Fruit fly (Drosophila melanogaster) whole organism, embryonic: ENCODE results near the gene Smvt.

Experiments used
- Ada2b ChIP-seq: fragments of 200-800 bp; sonication (Bioruptor generic); IDR thresholded peaks from 2 replicates; pipeline ENCODE4 v1.3.6; 2022; ENCODE audit warnings: missing biosample characterization, missing genetic modification characterization
- Antp ChIP-seq: fragments of 200-800 bp; sonication (Bioruptor generic); optimal IDR thresholded peaks from 3 replicates; lab custom pipeline; 2016; ENCODE audit warnings: missing biosample characterization, missing genetic modification characterization
- Asciz ChIP-seq: fragments of 200-800 bp; sonication (Bioruptor generic); optimal IDR thresholded peaks from 2 replicates; lab custom pipeline; 2017; ENCODE audit warnings: missing biosample characterization, mild to moderate bottlenecking, missing genetic modification characterization, missing genetic modification reagents
- Blimp-1 ChIP-seq: fragments of 200-800 bp; sonication (Bioruptor generic); optimal IDR thresholded peaks from 3 replicates; lab custom pipeline; 2018; ENCODE audit warnings: missing biosample characterization, missing genetic modification characterization, mild to moderate bottlenecking, moderate library complexity, missing genetic modification reagents
- BtbVII ChIP-seq: fragments of 200-800 bp; sonication (Bioruptor generic); optimal IDR thresholded peaks from 3 replicates; lab custom pipeline; 2017; ENCODE audit warnings: missing biosample characterization, mild to moderate bottlenecking, missing genetic modification characterization
- CG11456 ChIP-seq: fragments of 200-800 bp; sonication (Bioruptor generic); IDR thresholded peaks from 3 replicates; pipeline ENCODE4 v1.3.6; 2022; ENCODE audit warnings: missing biosample characterization, missing genetic modification characterization
- CG11504 ChIP-seq: fragments of 200-800 bp; sonication (Bioruptor generic); optimal IDR thresholded peaks from 3 replicates; lab custom pipeline; 2019; ENCODE audit warnings: missing biosample characterization, mild to moderate bottlenecking, missing genetic modification characterization, moderate library complexity
- CG12071 ChIP-seq: fragments of 200-800 bp; sonication (Bioruptor generic); optimal IDR thresholded peaks from 3 replicates; lab custom pipeline; 2018; ENCODE audit warnings: missing biosample characterization, mild to moderate bottlenecking, missing genetic modification characterization
- CG12219 ChIP-seq: fragments of 200-800 bp; sonication (Bioruptor generic); optimal IDR thresholded peaks from 3 replicates; lab custom pipeline; 2018; ENCODE audit warnings: missing biosample characterization, mild to moderate bottlenecking, missing genetic modification characterization
- CG12769 ChIP-seq: fragments of 200-800 bp; sonication (Bioruptor generic); optimal IDR thresholded peaks from 2 replicates; lab custom pipeline; 2019; ENCODE audit warnings: missing biosample characterization, mild to moderate bottlenecking, missing genetic modification characterization, moderate library complexity
- CG13123 ChIP-seq: fragments of 200-800 bp; sonication (Bioruptor generic); optimal IDR thresholded peaks from 2 replicates; lab custom pipeline; 2016; ENCODE audit warnings: missing biosample characterization, missing genetic modification characterization
- CG1529 ChIP-seq: fragments of 200-800 bp; sonication (Bioruptor generic); optimal IDR thresholded peaks from 3 replicates; lab custom pipeline; 2018; ENCODE audit warnings: missing biosample characterization, missing genetic modification characterization
- CG16779 ChIP-seq: fragments of 200-800 bp; sonication (Bioruptor generic); IDR thresholded peaks from 2 replicates; pipeline ENCODE4 v1.3.6; 2022; ENCODE audit warnings: missing biosample characterization, missing genetic modification characterization
- CG16815 ChIP-seq: fragments of 200-800 bp; sonication (Bioruptor generic); optimal IDR thresholded peaks from 3 replicates; lab custom pipeline; 2017; ENCODE audit warnings: missing biosample characterization, mild to moderate bottlenecking, missing genetic modification characterization
- CG16863 ChIP-seq: fragments of 200-800 bp; sonication (Bioruptor generic); optimal IDR thresholded peaks from 3 replicates; lab custom pipeline; 2016; ENCODE audit warnings: missing biosample characterization, missing genetic modification characterization
- CG18599 ChIP-seq: fragments of 200-800 bp; sonication (Bioruptor generic); optimal IDR thresholded peaks from 3 replicates; lab custom pipeline; 2017; ENCODE audit warnings: missing biosample characterization, missing genetic modification characterization, mild to moderate bottlenecking, moderate library complexity, missing genetic modification reagents
- CG2129 ChIP-seq: fragments of 200-800 bp; sonication (Bioruptor generic); IDR thresholded peaks from 2 replicates; pipeline ENCODE4 v1.3.6; 2022; ENCODE audit warnings: missing biosample characterization, missing genetic modification characterization; ENCODE audit not compliant: partially characterized antibody
- CG32772 ChIP-seq: fragments of 200-800 bp; sonication (Bioruptor generic); IDR thresholded peaks from 2 replicates; pipeline ENCODE4 v1.3.6; 2022; ENCODE audit warnings: missing biosample characterization, missing genetic modification characterization
- CG3838 ChIP-seq: fragments of 200-800 bp; sonication (Bioruptor generic); optimal IDR thresholded peaks from 3 replicates; lab custom pipeline; 2016; ENCODE audit warnings: missing biosample characterization, missing genetic modification characterization
- CG6854 ChIP-seq: fragments of 200-800 bp; sonication (Bioruptor generic); optimal IDR thresholded peaks from 3 replicates; lab custom pipeline; 2017; ENCODE audit warnings: missing biosample characterization, mild to moderate bottlenecking, missing genetic modification characterization
- CG7839 ChIP-seq: fragments of 200-800 bp; sonication (Bioruptor generic); optimal IDR thresholded peaks from 3 replicates; lab custom pipeline; 2018; ENCODE audit warnings: missing biosample characterization, mild to moderate bottlenecking, missing genetic modification characterization, moderate library complexity
- CG9437 ChIP-seq: fragments of 200-800 bp; sonication (Bioruptor generic); optimal IDR thresholded peaks from 2 replicates; lab custom pipeline; 2018; ENCODE audit warnings: missing biosample characterization, mild to moderate bottlenecking, missing genetic modification characterization
- Doc3 ChIP-seq: fragments of 200-800 bp; sonication (Bioruptor generic); IDR thresholded peaks from 3 replicates; pipeline ENCODE4 v1.3.6; 2022; ENCODE audit warnings: missing biosample characterization, missing genetic modification characterization; ENCODE audit not compliant: partially characterized antibody
- ERR ChIP-seq: fragments of 200-800 bp; sonication (Bioruptor generic); optimal IDR thresholded peaks from 2 replicates; lab custom pipeline; 2016; ENCODE audit warnings: missing biosample characterization, missing genetic modification characterization
- Fer1 ChIP-seq: fragments of 200-800 bp; sonication (Bioruptor generic); optimal IDR thresholded peaks from 2 replicates; lab custom pipeline; 2017; ENCODE audit warnings: missing biosample characterization, mild to moderate bottlenecking, missing genetic modification characterization
- H15 ChIP-seq: fragments of 200-800 bp; sonication (Bioruptor generic); IDR thresholded peaks from 3 replicates; pipeline ENCODE4 v1.3.6; 2022; ENCODE audit warnings: missing biosample characterization, missing genetic modification characterization
- Hey ChIP-seq: fragments of 200-800 bp; sonication (Bioruptor generic); optimal IDR thresholded peaks from 3 replicates; lab custom pipeline; 2018; ENCODE audit warnings: missing biosample characterization, mild to moderate bottlenecking, missing genetic modification characterization
- Hr78 ChIP-seq, 2 experiments: fragments of 200-800 bp in 1 of 2; fragments of >200 bp in 1 of 2; sonication (Bioruptor generic) in 1 of 2; optimal IDR thresholded peaks; 2 replicates each; lab custom pipeline; 2017 to 2019; ENCODE audit warnings: missing biosample characterization in 2 of 2, missing genetic modification characterization in 2 of 2, mild to moderate bottlenecking in 1 of 2, moderate library complexity in 1 of 2
- Lpt ChIP-seq: fragments of >200 bp; optimal IDR thresholded peaks from 2 replicates; lab custom pipeline; 2018; ENCODE audit warnings: missing biosample characterization, missing genetic modification characterization
- Nf-YA ChIP-seq: fragments of 200-800 bp; sonication (Bioruptor generic); IDR thresholded peaks from 2 replicates; pipeline ENCODE4 v1.3.6; 2022; ENCODE audit warnings: missing biosample characterization, missing genetic modification characterization
- ato ChIP-seq: fragments of 200-800 bp; sonication (Bioruptor generic); IDR thresholded peaks from 2 replicates; pipeline ENCODE4 v1.3.6; 2022; ENCODE audit warnings: missing biosample characterization, missing genetic modification characterization; ENCODE audit not compliant: partially characterized antibody
- cato ChIP-seq: fragments of 200-800 bp; sonication (Bioruptor generic); optimal IDR thresholded peaks from 2 replicates; lab custom pipeline; 2016; ENCODE audit warnings: missing biosample characterization, missing genetic modification characterization, borderline replicate concordance
- crol ChIP-seq: fragments of 200-800 bp; sonication (Bioruptor generic); IDR thresholded peaks from 2 replicates; pipeline ENCODE4 v1.3.6; 2022; ENCODE audit warnings: missing biosample characterization, missing genetic modification characterization
- crp ChIP-seq, 2 experiments: fragments of 200-800 bp; sonication (Bioruptor generic); optimal IDR thresholded peaks; 2 replicates in 1 of 2; 3 replicates in 1 of 2; lab custom pipeline; 2017; ENCODE audit warnings: missing biosample characterization in 2 of 2, missing genetic modification characterization in 2 of 2, mild to moderate bottlenecking in 1 of 2, moderate library complexity in 1 of 2
- da ChIP-seq: fragments of 200-800 bp; sonication (Bioruptor generic); optimal IDR thresholded peaks from 2 replicates; lab custom pipeline; 2016; ENCODE audit warnings: missing biosample characterization, missing genetic modification characterization
- ems ChIP-seq: fragments of 200-800 bp; sonication (Bioruptor generic); optimal IDR thresholded peaks from 3 replicates; lab custom pipeline; 2016; ENCODE audit warnings: missing biosample characterization, missing genetic modification characterization
- esg ChIP-seq: fragments of 200-800 bp; sonication (Bioruptor generic); conservative IDR thresholded peaks from 2 replicates; pipeline ENCODE4 v1.3.6; 2022; ENCODE audit warnings: missing biosample characterization, missing genetic modification characterization
- jumu ChIP-seq: fragments of 200-800 bp; sonication (Bioruptor generic); optimal IDR thresholded peaks from 3 replicates; lab custom pipeline; 2016; ENCODE audit warnings: missing biosample characterization, missing genetic modification characterization
- lab ChIP-seq: fragments of 200-800 bp; sonication (Bioruptor generic); optimal IDR thresholded peaks from 3 replicates; lab custom pipeline; 2017; ENCODE audit warnings: missing biosample characterization, missing genetic modification characterization, mild to moderate bottlenecking, moderate library complexity, missing genetic modification reagents
- lov ChIP-seq, 2 experiments: fragments of 200-800 bp in 1 of 2; fragments of >200 bp in 1 of 2; sonication (Bioruptor generic) in 1 of 2; IDR thresholded peaks in 1 of 2; optimal IDR thresholded peaks in 1 of 2; 2 replicates in 1 of 2; 3 replicates in 1 of 2; pipeline versions ENCODE4 v1.3.6 to Lab custom; 2017 to 2022; ENCODE audit warnings: missing biosample characterization in 1 of 2, missing genetic modification characterization in 1 of 2
- luna ChIP-seq: fragments of 200-800 bp; sonication (Bioruptor generic); optimal IDR thresholded peaks from 2 replicates; lab custom pipeline; 2016; ENCODE audit warnings: missing biosample characterization, missing genetic modification characterization
- pnt ChIP-seq: fragments of 200-800 bp; sonication (Bioruptor generic); optimal IDR thresholded peaks from 3 replicates; lab custom pipeline; 2016; ENCODE audit warnings: missing biosample characterization, missing genetic modification characterization
- salm ChIP-seq: fragments of 200-800 bp; sonication (Bioruptor generic); optimal IDR thresholded peaks from 2 replicates; lab custom pipeline; 2018; ENCODE audit warnings: missing biosample characterization, mild to moderate bottlenecking, missing genetic modification characterization
- scrt ChIP-seq: fragments of 200-800 bp; sonication (Bioruptor generic); optimal IDR thresholded peaks from 2 replicates; lab custom pipeline; 2018; ENCODE audit warnings: missing biosample characterization, mild to moderate bottlenecking, missing genetic modification characterization, moderate library complexity
- trem ChIP-seq: fragments of 200-800 bp; optimal IDR thresholded peaks from 3 replicates; lab custom pipeline; 2019; ENCODE audit warnings: missing biosample characterization, mild to moderate bottlenecking, missing genetic modification characterization, moderate library complexity
- ttk ChIP-seq: fragments of 200-800 bp; sonication (Bioruptor generic); IDR thresholded peaks from 2 replicates; pipeline ENCODE4 v2.1.2; 2022; ENCODE audit warnings: missing biosample characterization, missing genetic modification characterization
- wek ChIP-seq: fragments of 200-800 bp; sonication (Bioruptor generic); optimal IDR thresholded peaks from 3 replicates; lab custom pipeline; 2018; ENCODE audit warnings: missing biosample characterization, mild to moderate bottlenecking, missing genetic modification characterization, moderate library complexity

The Smvt gene

dm6 chr3R:31776583-31777362, 15.4 kb upstream of the Smvt start, which contains the start of the genes CG2126 and faf (continued):
- TF ChIP-seq CG12219 (GFP tag; lab: Kevin White, UChicago) (peak; percentile 33), jumu (GFP tag; lab: Kevin White, UChicago) (peak; percentile 12), Asciz (no peak), H15 (GFP tag; lab: Robert Waterston, UW) (peak; percentile 55; the same call in 1 of the 3 replicates), trem (tag; lab: Kevin White, UChicago) (peak; percentile 80), Nf-YA (GFP tag; lab: Robert Waterston, UW) (peak; percentile 46; the same call in 1 of the 2 replicates), CG32772 (GFP tag; lab: Robert Waterston, UW) (peak; percentile 79), Fer1 (GFP tag; lab: Kevin White, UChicago) (peak; percentile 75), scrt (GFP tag; lab: Kevin White, UChicago) (peak; percentile 53), ems (GFP tag; lab: Kevin White, UChicago) (peak; percentile 47), BtbVII (GFP tag; lab: Kevin White, UChicago) (peak; percentile 51), ato (GFP tag; lab: Robert Waterston, UW) (no peak), wek (GFP tag; lab: Kevin White, UChicago) (no peak), CG12071 (GFP tag; lab: Kevin White, UChicago) (peak; percentile 9), ttk (GFP tag; lab: Robert Waterston, UW) (peak; percentile 88), Hr78 (GFP tag; optimal IDR thresholded peaks at IDR 0.05; lab: Kevin White, UChicago) (no peak), CG13123 (GFP tag; lab: Kevin White, UChicago) (peak; percentile 63), CG2129 (GFP tag; lab: Robert Waterston, UW) (peak; percentile 16; the same call in 1 of the 2 replicates), cato (GFP tag; lab: Kevin White, UChicago) (peak; percentile 60), Blimp-1 (GFP tag; lab: Kevin White, UChicago) (peak; percentile 78), CG9437 (GFP tag; lab: Kevin White, UChicago) (peak; percentile 70), crp (GFP tag; optimal IDR thresholded peaks at IDR 0.05; lab: Kevin White, UChicago) (peak in 1 of 2 experiments; percentile 41), Ada2b (peak; percentile 68), CG11504 (tag; lab: Kevin White, UChicago) (no peak), da (GFP tag; lab: Kevin White, UChicago) (no peak), CG11456 (peak; percentile 84), lov (optimal IDR thresholded peaks at IDR 0.05; lab: Kevin White, UChicago) (no peak), lov (GFP tag; IDR thresholded peaks at IDR 0.05; lab: Robert Waterston, UW) (0 out of 3 replicates have a peak, but pooled peaks have one; percentile 41), CG1529 (GFP tag; lab: Kevin White, UChicago) (peak; percentile 45), crol (GFP tag; lab: Robert Waterston, UW) (no peak), pnt (GFP tag; lab: Kevin White, UChicago) (peak; percentile 32), CG18599 (GFP tag; lab: Kevin White, UChicago) (no peak), luna (GFP tag; lab: Kevin White, UChicago) (no peak), Antp (GFP tag; lab: Kevin White, UChicago) (peak; percentile 58), CG3838 (GFP tag; lab: Kevin White, UChicago) (no peak), CG7839 (tag; lab: Kevin White, UChicago) (peak; percentile 83), CG16863 (peak; percentile 13), Lpt (GFP tag; lab: Kevin White, UChicago) (no peak), Hey (tag; lab: Kevin White, UChicago) (no peak), lab (no peak), ERR (GFP tag; lab: Kevin White, UChicago) (no peak), salm (tag; lab: Kevin White, UChicago) (peak; percentile 29), CG16779 (GFP tag; lab: Robert Waterston, UW) (no peak), CG6854 (GFP tag; lab: Kevin White, UChicago) (peak; percentile 14), Doc3 (GFP tag; lab: Robert Waterston, UW) (0 out of 3 replicates have a peak, but pooled peaks have one; percentile 45), CG12769 (tag; lab: Kevin White, UChicago) (no peak), CG16815 (GFP tag; lab: Kevin White, UChicago) (peak; percentile 54), esg (GFP tag; lab: Robert Waterston, UW) (peak; percentile 50)
